Fruit fly (Drosophila melanogaster) whole organism, wandering third instar larva: ENCODE measurements around the gene ZC3H3.
A peak's percentile ranks its signal among the peaks of the same experiment; 100 is the strongest.

Source experiments
- CG32264 ChIP-seq: fragments of 200-800 bp; sonication (Bioruptor generic); optimal IDR thresholded peaks from 2 replicates; lab custom pipeline; 2016; ENCODE audit warnings: missing biosample characterization, missing genetic modification characterization
- CG9705 ChIP-seq: fragments of 200-800 bp; sonication (Bioruptor generic); optimal IDR thresholded peaks from 2 replicates; lab custom pipeline; 2018; ENCODE audit warnings: missing biosample characterization, mild to moderate bottlenecking, missing genetic modification characterization
- CrebA ChIP-seq: fragments of 200-800 bp; sonication (Bioruptor generic); optimal IDR thresholded peaks from 2 replicates; lab custom pipeline; 2016; ENCODE audit warnings: missing biosample characterization, mild to moderate bottlenecking, missing genetic modification characterization, borderline replicate concordance
- Dfd ChIP-seq: fragments of >200 bp; optimal IDR thresholded peaks from 2 replicates; lab custom pipeline; 2017; ENCODE audit warnings: missing biosample characterization, missing genetic modification characterization
- Dif ChIP-seq: fragments of 200-275, 200-300 bp; sonication (Bioruptor generic); optimal IDR thresholded peaks from 2 replicates; lab custom pipeline; 2018; ENCODE audit warnings: missing biosample characterization, missing genetic modification characterization; ENCODE audit not compliant: partially characterized antibody
- GATAd ChIP-seq: sonication (Bioruptor generic); optimal IDR thresholded peaks from 2 replicates; lab custom pipeline; 2016; ENCODE audit warnings: missing biosample characterization, missing genetic modification characterization
- HLH106 ChIP-seq: fragments of 200-800 bp; optimal IDR thresholded peaks from 3 replicates; lab custom pipeline; 2019; ENCODE audit warnings: missing biosample characterization, mild to moderate bottlenecking, missing genetic modification characterization, moderate library complexity
- Hnf4 ChIP-seq: fragments of 200-800 bp; sonication (Bioruptor generic); optimal IDR thresholded peaks from 2 replicates; lab custom pipeline; 2016; ENCODE audit warnings: missing biosample characterization, mild to moderate bottlenecking, missing genetic modification characterization
- Hr78 ChIP-seq: fragments of >200 bp; optimal IDR thresholded peaks from 2 replicates; lab custom pipeline; 2017; ENCODE audit warnings: missing biosample characterization, missing genetic modification characterization
- Hr83 ChIP-seq: fragments of 200-300 bp; sonication (Bioruptor generic); optimal IDR thresholded peaks from 2 replicates; lab custom pipeline; 2016; ENCODE audit warnings: missing biosample characterization, mild to moderate bottlenecking, missing genetic modification characterization, moderate library complexity; ENCODE audit not compliant: poor library complexity, severe bottlenecking
- Jra ChIP-seq: sonication (Bioruptor generic); optimal IDR thresholded peaks from 2 replicates; lab custom pipeline; 2016; ENCODE audit warnings: missing biosample characterization, missing genetic modification characterization
- Mio ChIP-seq: sonication (Bioruptor generic); optimal IDR thresholded peaks from 2 replicates; lab custom pipeline; 2016; ENCODE audit warnings: missing biosample characterization, missing genetic modification characterization
- N ChIP-seq: fragments of >200 bp; optimal IDR thresholded peaks from 2 replicates; lab custom pipeline; 2018; ENCODE audit warnings: missing biosample characterization, missing external identifiers, missing genetic modification characterization
- OdsH ChIP-seq: fragments of 200-800 bp; sonication (Bioruptor generic); optimal IDR thresholded peaks from 2 replicates; lab custom pipeline; 2016; ENCODE audit warnings: missing biosample characterization, mild to moderate bottlenecking, missing genetic modification characterization
- Rel ChIP-seq, 2 experiments: fragments of 200-800 bp; sonication (Bioruptor generic) in 1 of 2; optimal IDR thresholded peaks; 2 replicates in 1 of 2; 3 replicates in 1 of 2; lab custom pipeline; 2016 to 2019; ENCODE audit warnings: mild to moderate bottlenecking in 2 of 2, missing biosample characterization in 2 of 2, missing genetic modification characterization in 2 of 2, moderate library complexity in 1 of 2
- Sp1 ChIP-seq: fragments of 200-800 bp; sonication (Bioruptor generic); optimal IDR thresholded peaks from 3 replicates; lab custom pipeline; 2019; ENCODE audit warnings: missing biosample characterization, mild to moderate bottlenecking, missing genetic modification characterization, moderate library complexity
- Vsx2 ChIP-seq: fragments of 200-300, 225-300 bp; sonication (Bioruptor generic); optimal IDR thresholded peaks from 2 replicates; lab custom pipeline; 2018; ENCODE audit warnings: missing biosample characterization, missing genetic modification characterization; ENCODE audit not compliant: partially characterized antibody
- br ChIP-seq: fragments of 200-800 bp; sonication (Bioruptor generic); optimal IDR thresholded peaks from 2 replicates; lab custom pipeline; 2016; ENCODE audit warnings: missing biosample characterization, missing genetic modification characterization
- brk ChIP-seq: fragments of 200-800 bp; sonication (Bioruptor generic); optimal IDR thresholded peaks from 2 replicates; lab custom pipeline; 2016; ENCODE audit warnings: missing biosample characterization, mild to moderate bottlenecking, missing genetic modification characterization
- dl ChIP-seq, 2 experiments: fragments of 175-275, 200-275 bp in 1 of 2; fragments of 200-275 bp in 1 of 2; sonication (Bioruptor generic); optimal IDR thresholded peaks; lab custom pipeline; 2018; ENCODE audit warnings: mild to moderate bottlenecking in 2 of 2, missing biosample characterization in 2 of 2, missing genetic modification characterization in 2 of 2, moderate library complexity in 2 of 2; ENCODE audit not compliant: partially characterized antibody in 2 of 2, insufficient read depth in 1 of 2
- dmrt93B ChIP-seq: fragments of 200-800 bp; sonication (Bioruptor generic); optimal IDR thresholded peaks from 2 replicates; lab custom pipeline; 2018; ENCODE audit warnings: missing biosample characterization, mild to moderate bottlenecking, missing genetic modification characterization
- dsf ChIP-seq: sonication (Bioruptor generic); optimal IDR thresholded peaks from 2 replicates; lab custom pipeline; 2016; ENCODE audit warnings: missing biosample characterization, missing genetic modification characterization, borderline replicate concordance
- ey ChIP-seq: fragments of 200-800 bp; sonication (Bioruptor generic); optimal IDR thresholded peaks from 2 replicates; lab custom pipeline; 2016; ENCODE audit warnings: missing biosample characterization, missing genetic modification characterization
- foxo ChIP-seq, 2 experiments: fragments of 200-800 bp; sonication (Bioruptor generic); optimal IDR thresholded peaks; 2 replicates in 1 of 2; 3 replicates in 1 of 2; lab custom pipeline; 2016 to 2017; ENCODE audit warnings: missing biosample characterization in 2 of 2, missing genetic modification characterization in 2 of 2
- fru ChIP-seq: fragments of 200-800 bp; sonication (Bioruptor generic); optimal IDR thresholded peaks from 3 replicates; lab custom pipeline; 2016; ENCODE audit warnings: missing biosample characterization, mild to moderate bottlenecking, missing genetic modification characterization
- h ChIP-seq: fragments of 200-800 bp; sonication (Bioruptor generic); optimal IDR thresholded peaks from 3 replicates; lab custom pipeline; 2016; ENCODE audit warnings: missing biosample characterization, mild to moderate bottlenecking, missing genetic modification characterization
- jim ChIP-seq: fragments of 175-275, 200-325 bp; sonication (Bioruptor generic); optimal IDR thresholded peaks from 2 replicates; lab custom pipeline; 2016; ENCODE audit warnings: missing biosample characterization, mild to moderate bottlenecking, missing genetic modification characterization
- lola ChIP-seq: fragments of >200 bp; optimal IDR thresholded peaks from 2 replicates; lab custom pipeline; 2017; ENCODE audit warnings: missing biosample characterization, missing genetic modification characterization
- pan ChIP-seq: fragments of >200 bp; optimal IDR thresholded peaks from 2 replicates; lab custom pipeline; 2017
- psq ChIP-seq: fragments of 200-800 bp; sonication (Bioruptor generic); optimal IDR thresholded peaks from 3 replicates; lab custom pipeline; 2017; ENCODE audit warnings: missing biosample characterization, mild to moderate bottlenecking, missing genetic modification characterization, moderate library complexity
- rgr ChIP-seq: fragments of 200-800 bp; sonication (Bioruptor generic); optimal IDR thresholded peaks from 3 replicates; lab custom pipeline; 2016; ENCODE audit warnings: missing biosample characterization, mild to moderate bottlenecking, missing genetic modification characterization
- sage ChIP-seq: fragments of 200-800 bp; sonication (Bioruptor generic); optimal IDR thresholded peaks from 2 replicates; lab custom pipeline; 2016; ENCODE audit warnings: missing biosample characterization, mild to moderate bottlenecking, missing genetic modification characterization
- sv ChIP-seq: fragments of 200-800 bp; sonication (Bioruptor generic); optimal IDR thresholded peaks from 3 replicates; lab custom pipeline; 2016; ENCODE audit warnings: missing biosample characterization, missing genetic modification characterization
- tai ChIP-seq: sonication (Bioruptor generic); optimal IDR thresholded peaks from 2 replicates; lab custom pipeline; 2016; ENCODE audit warnings: missing biosample characterization, missing genetic modification characterization
- usp ChIP-seq: fragments of >200 bp; optimal IDR thresholded peaks from 2 replicates; lab custom pipeline; 2017; ENCODE audit warnings: missing biosample characterization, missing genetic modification characterization

Gene ZC3H3

DNA sequence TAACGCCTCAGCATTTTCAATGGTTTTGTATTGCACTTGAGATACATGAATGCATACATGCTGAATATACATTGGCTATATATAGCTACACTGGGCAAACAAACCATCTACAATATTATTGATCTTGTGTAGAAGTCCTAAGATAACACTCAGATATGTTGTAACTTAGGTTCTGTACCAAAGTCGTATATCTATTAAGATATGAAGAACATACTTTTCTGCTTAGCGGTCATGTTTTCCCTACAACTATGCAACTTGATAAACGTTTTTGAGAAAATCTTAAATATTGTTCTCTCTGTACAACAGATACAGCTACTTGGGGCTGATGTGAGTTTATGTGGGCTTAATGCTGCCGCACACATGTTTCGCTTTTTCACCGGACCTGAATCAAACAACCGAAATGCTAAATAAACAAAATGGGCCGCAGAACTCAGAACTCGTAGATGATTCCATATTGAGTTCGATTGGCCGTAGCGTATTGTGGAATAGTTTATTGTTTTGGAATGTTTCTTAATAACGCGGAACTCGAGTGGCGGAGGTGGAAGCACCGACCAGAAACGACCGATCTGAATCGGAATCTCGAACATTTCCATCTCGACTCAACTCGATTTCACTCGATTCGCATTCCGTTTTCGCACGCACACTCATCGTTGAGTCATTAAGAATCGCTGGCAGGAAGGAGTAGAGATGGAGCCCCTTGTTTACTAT is 39.8 kb upstream of the ZC3H3 start:
- TF ChIP-seq usp (GFP tag; lab: Kevin White, UChicago) = no peak

DNA sequence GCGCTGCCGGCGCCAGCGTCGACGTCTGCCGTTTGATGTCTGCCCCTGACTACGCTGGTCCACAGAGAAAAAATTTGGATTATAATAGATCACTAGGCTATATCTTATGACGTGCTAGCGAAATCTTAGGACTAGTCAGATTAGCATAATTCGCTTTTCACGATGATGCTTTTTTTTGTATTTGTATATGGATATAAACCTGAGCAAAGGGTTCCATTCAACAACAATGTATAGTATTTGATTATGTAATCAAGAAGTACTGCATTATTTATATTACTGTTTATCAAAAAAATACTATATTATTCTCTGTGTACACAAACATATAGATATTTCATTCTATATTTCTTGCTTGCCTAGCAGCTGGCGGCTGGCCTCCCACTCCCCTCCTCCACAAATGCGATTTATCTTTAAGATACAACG is 37.6 kb upstream of the ZC3H3 start:
- TF ChIP-seq sv (GFP tag; lab: Kevin White, UChicago) = peak; percentile 83
- peak; percentile 39 for TF ChIP-seq HLH106
- peak; percentile 5 for TF ChIP-seq fru
- peak; percentile 12 for TF ChIP-seq dmrt93B (GFP tag; lab: Kevin White, UChicago)
- peak; percentile 38 for TF ChIP-seq rgr (GFP tag; lab: Kevin White, UChicago)
- peak in 1 of 2 experiments; percentile 53 for TF ChIP-seq foxo (GFP tag; optimal IDR thresholded peaks at IDR 0.05; lab: Kevin White, UChicago)
- peak; percentile 35 for TF ChIP-seq ey (GFP tag; lab: Kevin White, UChicago)
- peak; percentile 41 for TF ChIP-seq h
- TF ChIP-seq Mio (GFP tag; lab: Kevin White, UChicago) = no peak
- TF ChIP-seq brk (GFP tag; lab: Kevin White, UChicago) = no peak
- TF ChIP-seq OdsH (GFP tag; lab: Kevin White, UChicago) = peak; percentile 61
- TF ChIP-seq psq = peak; percentile 2
- TF ChIP-seq br (GFP tag; lab: Kevin White, UChicago) = no peak
- TF ChIP-seq, all 38 proteins: peak for 10

DNA sequence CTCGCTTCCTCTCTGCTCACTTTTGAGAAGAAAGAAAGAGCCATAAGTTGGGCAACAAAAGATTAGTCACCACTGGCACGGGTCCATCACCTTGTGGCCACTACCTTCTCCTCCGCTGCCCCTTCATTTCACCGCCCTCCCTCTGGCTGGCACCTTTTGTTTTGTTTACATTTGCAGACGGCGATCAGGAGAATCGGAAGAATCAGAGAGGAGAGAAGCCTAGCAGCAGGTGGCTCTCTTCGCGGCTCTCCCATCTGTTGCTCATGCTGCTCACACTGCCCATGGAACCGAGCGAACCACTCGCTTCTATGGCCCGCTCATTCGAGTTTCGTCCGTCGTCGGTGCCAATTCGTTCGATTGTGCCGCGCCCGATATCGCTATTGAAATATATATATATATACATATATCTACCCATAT is 36.8 kb upstream of the ZC3H3 start:
- TF ChIP-seq tai = peak; percentile 4
- TF ChIP-seq pan (lab: Kevin White, UChicago) = no peak
- TF ChIP-seq Vsx2 (GFP tag; lab: Kevin White, UChicago) = peak; percentile 91
- TF ChIP-seq GATAd = no peak
- peak; percentile 41 for TF ChIP-seq sage (GFP tag; lab: Kevin White, UChicago)
- peak; percentile 47 for TF ChIP-seq jim (GFP tag; lab: Kevin White, UChicago)
- peak; percentile 98 to 99 for TF ChIP-seq dl (GFP tag; optimal IDR thresholded peaks at IDR 0.05; lab: Kevin White, UChicago; ENCODE audit: insufficient read depth in 1 of 2, partially characterized antibody in 2 of 2)
- no peak for TF ChIP-seq HLH106
- peak; percentile 49 for TF ChIP-seq rgr (GFP tag; lab: Kevin White, UChicago)
- peak; percentile 48 for TF ChIP-seq CrebA (GFP tag; lab: Kevin White, UChicago)
- peak; percentile 41 for TF ChIP-seq CG32264 (GFP tag; lab: Kevin White, UChicago)
- no peak for TF ChIP-seq sv (GFP tag; lab: Kevin White, UChicago)
- peak; percentile 57 for TF ChIP-seq br (GFP tag; lab: Kevin White, UChicago)
- TF ChIP-seq Hr78 (GFP tag; lab: Kevin White, UChicago) = no peak
- TF ChIP-seq N = no peak
- peak; percentile 62 for TF ChIP-seq Rel (GFP tag; optimal IDR thresholded peaks at IDR 0.05; lab: Kevin White, UChicago)
- peak; percentile 28 for TF ChIP-seq Rel (tag; optimal IDR thresholded peaks at IDR 0.05; lab: Kevin White, UChicago)
- TF ChIP-seq brk (GFP tag; lab: Kevin White, UChicago) = no peak
- TF ChIP-seq h = peak; percentile 71
- no peak for TF ChIP-seq CG9705 (GFP tag; lab: Kevin White, UChicago)
- peak; percentile 47 for TF ChIP-seq fru
- TF ChIP-seq Dif = peak; percentile 99
- TF ChIP-seq dsf (GFP tag; lab: Kevin White, UChicago) = no peak
- TF ChIP-seq psq = peak; percentile 81
- peak in 1 of 2 experiments; percentile 25 for TF ChIP-seq foxo (GFP tag; optimal IDR thresholded peaks at IDR 0.05; lab: Kevin White, UChicago)
- TF ChIP-seq Jra (GFP tag; lab: Kevin White, UChicago) = peak; percentile 79
- TF ChIP-seq Dfd = no peak
- TF ChIP-seq lola = no peak
- peak; percentile 66 for TF ChIP-seq Hr83
- peak; percentile 48 for TF ChIP-seq Sp1 (GFP tag; lab: Kevin White, UChicago)

DNA sequence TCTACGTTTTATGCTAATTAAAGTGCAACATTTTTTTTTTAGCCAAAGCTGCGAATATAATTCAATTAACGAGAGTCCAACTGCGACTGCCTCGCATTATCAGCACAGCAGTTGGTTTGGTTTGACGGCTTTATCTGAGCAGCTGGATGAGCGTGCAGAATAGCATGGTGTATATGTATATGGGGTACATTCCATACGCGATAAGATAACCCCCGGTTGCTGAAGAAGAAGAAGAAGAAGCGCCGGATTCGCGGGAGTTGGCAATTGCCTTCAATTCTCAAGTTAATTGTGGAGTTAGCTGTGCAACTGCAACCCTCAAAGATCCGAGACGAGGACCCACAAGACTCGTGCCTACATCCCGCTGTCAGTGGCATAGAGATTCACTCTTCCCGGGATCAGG is 35.9 kb upstream of the ZC3H3 start:
- no peak for TF ChIP-seq psq
- no peak for TF ChIP-seq Hnf4 (GFP tag; lab: Kevin White, UChicago)
- no peak for TF ChIP-seq HLH106
- no peak for TF ChIP-seq rgr (GFP tag; lab: Kevin White, UChicago)
- no peak for TF ChIP-seq lola
- TF ChIP-seq usp (GFP tag; lab: Kevin White, UChicago) = no peak
- TF ChIP-seq foxo (GFP tag; optimal IDR thresholded peaks at IDR 0.05; lab: Kevin White, UChicago) = no peak
- no peak for TF ChIP-seq sv (GFP tag; lab: Kevin White, UChicago)
- no peak for TF ChIP-seq Rel (GFP tag; optimal IDR thresholded peaks at IDR 0.05; lab: Kevin White, UChicago)
- TF ChIP-seq Rel (tag; optimal IDR thresholded peaks at IDR 0.05; lab: Kevin White, UChicago) = peak; percentile 45
- no peak for TF ChIP-seq CrebA (GFP tag; lab: Kevin White, UChicago)
- TF ChIP-seq h = peak; percentile 3
- TF ChIP-seq pan (lab: Kevin White, UChicago) = no peak
- TF ChIP-seq brk (GFP tag; lab: Kevin White, UChicago) = no peak
- no peak for TF ChIP-seq N
